Fruit fly (Drosophila melanogaster): ENCODE results near the gene alpha-Est7.

The alpha-Est7 gene

DNA sequence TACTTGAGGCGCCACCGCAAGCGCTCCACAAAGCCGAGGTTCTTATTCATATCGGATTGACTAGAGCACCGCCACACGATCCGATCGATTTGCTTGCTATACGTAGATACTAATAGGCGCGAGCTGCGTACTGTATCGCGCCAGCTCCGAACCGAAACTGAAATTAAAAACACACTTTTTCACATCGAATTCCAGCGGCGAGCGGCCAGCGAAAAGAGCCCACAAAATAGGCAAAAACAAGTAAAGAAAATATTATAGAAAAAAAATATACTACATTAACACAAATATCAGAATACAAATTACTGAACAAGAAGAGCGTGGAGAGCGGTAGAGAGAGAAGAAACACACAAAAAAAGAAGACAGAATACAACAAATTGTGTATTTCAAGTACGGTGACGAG is at the start of gene alpha-Est7:
Gene alpha-Est7 (minus strand): TSS at position 160 of the 400 bp plus-strand sequence.
- no peak for TF ChIP-seq CG8478 (optimal IDR thresholded peaks at IDR 0.05)
- TF ChIP-seq psq (optimal IDR thresholded peaks at IDR 0.05): no peak
- no peak for TF ChIP-seq usp (GFP tag; optimal IDR thresholded peaks at IDR 0.05)
- no peak for TF ChIP-seq EcR (GFP tag; optimal IDR thresholded peaks at IDR 0.05)
- TF ChIP-seq Dll (optimal IDR thresholded peaks at IDR 0.05): no peak
- TF ChIP-seq pan (optimal IDR thresholded peaks at IDR 0.05): no peak

DNA sequence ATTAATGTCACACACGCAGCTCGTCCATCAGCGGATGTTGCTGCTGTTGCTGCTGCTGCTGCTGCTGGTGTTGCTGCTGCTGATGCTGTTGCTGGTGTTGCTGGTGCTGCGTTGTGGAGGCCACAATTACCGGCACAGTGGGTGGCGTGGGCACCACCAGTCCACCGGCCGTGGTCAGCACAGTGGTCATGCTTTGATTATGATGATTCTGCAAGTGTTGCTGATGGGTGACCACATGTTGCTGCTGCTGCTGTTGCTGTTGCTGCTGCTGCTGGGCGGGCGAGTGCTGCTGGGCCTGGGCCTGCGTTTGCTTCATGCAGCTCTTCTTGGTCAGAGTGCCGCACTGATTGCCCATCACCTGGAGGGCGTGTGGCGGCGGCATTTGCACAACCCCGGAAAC is 48.7 kb upstream of the alpha-Est7 start:
- TF ChIP-seq CG8478 (optimal IDR thresholded peaks at IDR 0.05) (no peak), pan (optimal IDR thresholded peaks at IDR 0.05) (no peak), EcR (GFP tag; optimal IDR thresholded peaks at IDR 0.05) (no peak), Dll (optimal IDR thresholded peaks at IDR 0.05) (no peak), psq (optimal IDR thresholded peaks at IDR 0.05) (no peak), usp (GFP tag; optimal IDR thresholded peaks at IDR 0.05) (no peak)

DNA sequence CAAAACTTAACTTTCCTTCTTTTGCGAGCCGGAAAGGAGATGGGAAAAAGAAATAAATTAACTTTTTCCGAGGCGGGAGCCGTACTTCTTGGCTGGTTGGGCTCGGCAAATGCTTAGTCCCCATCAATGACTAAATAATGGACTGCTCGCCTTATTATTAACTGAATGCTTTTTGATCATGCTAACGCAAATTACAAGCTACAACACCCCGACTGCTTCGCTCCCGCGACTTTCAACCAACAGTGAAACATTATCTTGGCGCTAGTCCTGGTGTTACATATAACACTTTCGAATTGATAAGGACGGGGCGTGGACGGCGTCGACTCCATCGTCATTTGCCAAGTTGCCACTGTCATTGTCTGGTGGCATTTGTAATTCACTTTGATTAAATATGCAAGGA is 28.2 kb upstream of the alpha-Est7 start, which contains the start of gene CG45545:
Gene CG45545 (plus strand): TSS at position 301 of the 400 bp plus-strand sequence.
- TF ChIP-seq EcR (GFP tag; optimal IDR thresholded peaks at IDR 0.05): no peak
- no peak for TF ChIP-seq usp (GFP tag; optimal IDR thresholded peaks at IDR 0.05)
- no peak for TF ChIP-seq Dll (optimal IDR thresholded peaks at IDR 0.05)
- TF ChIP-seq pan (optimal IDR thresholded peaks at IDR 0.05): no peak
- TF ChIP-seq CG8478 (optimal IDR thresholded peaks at IDR 0.05): no peak
- no peak for TF ChIP-seq psq (optimal IDR thresholded peaks at IDR 0.05)

DNA sequence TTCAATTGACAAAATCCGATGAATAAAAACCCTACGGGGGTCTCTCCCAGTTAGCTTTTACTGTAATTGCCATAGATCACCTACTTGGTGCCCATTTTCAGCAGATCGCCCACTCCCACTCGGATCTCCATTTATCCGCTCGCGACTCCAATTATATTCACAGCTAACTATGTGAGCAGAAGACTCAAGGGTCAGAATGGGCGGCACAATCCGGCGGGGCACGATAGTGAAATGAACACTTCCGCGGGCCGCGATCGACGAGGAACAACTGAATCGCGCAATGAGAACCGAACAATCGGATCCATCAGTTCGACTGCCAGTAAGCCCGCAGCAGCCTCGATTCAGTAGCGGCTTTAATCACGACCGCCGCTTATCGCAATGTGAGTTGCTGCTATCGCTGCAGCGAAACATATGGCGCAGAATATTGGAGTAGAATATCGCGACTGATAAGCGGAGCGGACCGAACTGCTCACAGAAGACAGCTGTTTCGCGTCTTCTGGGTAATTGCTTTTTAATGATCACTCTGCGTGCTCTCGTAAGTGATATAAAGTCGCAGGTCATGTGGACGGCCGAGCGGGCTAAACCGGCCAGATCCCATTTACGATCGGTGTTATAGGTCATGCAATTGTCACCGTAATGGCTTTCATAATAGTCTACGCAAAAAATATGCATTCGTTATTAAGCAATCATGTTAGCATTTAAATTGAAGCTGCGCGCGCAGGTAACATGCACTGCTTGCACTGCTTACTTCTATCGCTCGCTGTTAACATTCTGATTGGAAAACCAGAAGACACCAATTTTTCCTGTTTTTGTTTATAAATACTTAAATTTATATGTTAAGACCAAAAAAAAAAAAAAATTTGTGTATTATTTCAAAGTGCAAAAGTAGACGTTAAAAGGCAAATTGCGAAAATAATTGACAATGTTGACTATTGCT is 25.5 kb upstream of the alpha-Est7 start, which contains the start of gene alpha-Est1:
Gene alpha-Est1 (minus strand): TSS at position 317 of the 937 bp plus-strand sequence.
- TF ChIP-seq usp (GFP tag; optimal IDR thresholded peaks at IDR 0.05) (no peak), Dll (optimal IDR thresholded peaks at IDR 0.05) (no peak), psq (optimal IDR thresholded peaks at IDR 0.05) (no peak), CG8478 (optimal IDR thresholded peaks at IDR 0.05) (no peak)

DNA sequence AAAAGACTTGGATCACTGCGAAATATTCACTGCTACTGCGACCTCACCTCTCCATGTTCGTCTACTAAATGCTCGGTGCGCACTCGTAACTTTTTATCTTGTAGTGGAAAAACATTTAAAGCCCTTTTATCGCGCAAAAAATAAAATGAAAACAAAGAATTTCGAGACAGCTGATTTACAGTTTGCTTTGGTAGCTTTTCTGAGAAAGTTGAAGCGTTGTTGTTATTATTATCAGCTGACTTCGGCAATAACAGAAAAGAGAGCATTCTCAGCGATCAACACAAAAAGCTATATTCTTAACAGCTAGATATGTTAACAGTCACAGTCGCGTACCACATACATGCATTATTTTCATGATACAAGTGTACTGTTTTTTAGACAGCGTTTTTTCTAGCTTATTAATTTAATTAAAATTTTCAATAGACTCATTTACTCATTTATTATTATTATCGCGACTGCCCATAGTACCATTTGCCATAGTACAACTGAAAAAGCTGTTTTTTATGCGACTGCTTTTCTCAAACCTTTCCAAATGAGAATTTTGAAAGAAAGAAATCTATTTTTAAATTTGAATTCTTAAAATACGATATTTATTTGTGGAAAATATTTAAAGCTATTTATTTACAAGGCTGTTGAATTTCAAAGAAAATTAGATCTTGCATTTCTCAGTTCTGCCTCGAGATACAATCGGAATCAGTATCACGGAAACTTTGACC is 17.8 kb upstream of the alpha-Est7 start, which contains the start of the genes alpha-Est3 and alpha-Est2:
Gene alpha-Est3 (minus strand): TSS at position 487 of the 716 bp plus-strand sequence.
Gene alpha-Est2 (plus strand): TSS at position 666 of the 716 bp plus-strand sequence.
- no peak for TF ChIP-seq usp (GFP tag; optimal IDR thresholded peaks at IDR 0.05)
- no peak for TF ChIP-seq EcR (GFP tag; optimal IDR thresholded peaks at IDR 0.05)
- no peak for TF ChIP-seq psq (optimal IDR thresholded peaks at IDR 0.05)
- TF ChIP-seq Dll (optimal IDR thresholded peaks at IDR 0.05): no peak

DNA sequence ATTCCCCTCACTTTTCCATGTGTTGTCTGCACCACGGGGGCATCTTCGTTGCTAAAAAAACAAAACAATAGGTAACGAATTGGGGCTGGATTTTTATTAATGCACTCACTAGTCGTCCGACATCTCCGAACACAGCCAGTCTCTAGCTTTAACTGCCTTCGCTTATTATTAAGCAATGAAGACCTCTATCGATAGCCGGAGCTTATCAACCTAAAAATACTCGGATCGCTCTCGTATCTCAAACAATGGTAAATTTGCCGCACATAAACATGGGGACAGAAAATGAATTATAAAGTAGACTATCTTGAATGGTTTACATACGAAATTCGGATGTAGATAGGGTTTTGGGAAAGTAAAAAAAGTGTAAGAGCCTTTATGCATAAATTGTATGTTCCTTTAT is 14.9 kb upstream of the alpha-Est7 start, which contains the start of gene alpha-Est4:
Gene alpha-Est4 (minus strand): TSS at position 181 of the 400 bp plus-strand sequence.
- TF ChIP-seq EcR (GFP tag; optimal IDR thresholded peaks at IDR 0.05): no peak
- TF ChIP-seq psq (optimal IDR thresholded peaks at IDR 0.05): no peak
- no peak for TF ChIP-seq pan (optimal IDR thresholded peaks at IDR 0.05)
- no peak for TF ChIP-seq Dll (optimal IDR thresholded peaks at IDR 0.05)
- no peak for TF ChIP-seq CG8478 (optimal IDR thresholded peaks at IDR 0.05)
- no peak for TF ChIP-seq usp (GFP tag; optimal IDR thresholded peaks at IDR 0.05)

DNA sequence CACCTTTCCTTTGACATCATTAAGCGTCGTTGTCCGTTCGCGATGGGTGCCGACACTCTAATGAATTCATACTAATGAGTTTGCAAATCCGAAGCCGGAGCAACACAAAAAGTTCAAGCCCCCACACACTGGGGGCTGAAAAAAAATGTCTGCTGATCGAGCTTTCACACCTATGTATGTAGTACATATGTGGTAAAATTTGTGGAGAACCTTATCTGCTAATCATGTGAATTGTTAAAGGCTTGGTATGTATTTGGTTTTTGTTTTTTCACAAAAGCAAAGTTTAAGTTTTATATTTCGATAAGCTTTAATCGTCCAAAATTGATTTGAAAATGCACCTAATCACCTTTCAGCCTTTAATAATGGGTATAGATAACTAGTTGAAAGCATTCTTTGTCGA is 12.7 kb upstream of the alpha-Est7 start, which contains the start of gene alpha-Est5:
Gene alpha-Est5 (minus strand): TSS at position 110 of the 400 bp plus-strand sequence.
- TF ChIP-seq pan (optimal IDR thresholded peaks at IDR 0.05) (no peak), CG8478 (optimal IDR thresholded peaks at IDR 0.05) (no peak), EcR (GFP tag; optimal IDR thresholded peaks at IDR 0.05) (no peak), Dll (optimal IDR thresholded peaks at IDR 0.05) (no peak), psq (optimal IDR thresholded peaks at IDR 0.05) (no peak), usp (GFP tag; optimal IDR thresholded peaks at IDR 0.05) (no peak)

DNA sequence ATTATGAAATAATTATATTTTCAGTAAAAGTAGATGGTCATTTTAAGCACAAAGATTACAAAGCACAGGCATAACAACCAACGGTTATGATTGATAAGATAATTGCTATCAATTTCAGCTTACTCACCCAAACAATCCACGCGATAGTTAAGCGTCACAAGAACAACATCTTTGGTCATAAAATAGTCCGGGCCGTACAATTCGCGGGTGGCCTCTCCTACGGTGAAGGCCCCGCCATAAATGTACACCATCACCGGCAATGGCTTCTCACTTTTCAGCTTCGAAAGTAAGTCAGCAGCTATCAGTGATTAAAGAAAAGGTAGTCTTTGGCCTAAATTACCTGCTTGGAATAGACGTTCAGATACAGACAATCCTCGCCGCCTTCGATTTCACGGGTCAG is 12.1 kb upstream of the alpha-Est7 start:
- TF ChIP-seq psq (optimal IDR thresholded peaks at IDR 0.05): no peak
- TF ChIP-seq Dll (optimal IDR thresholded peaks at IDR 0.05): no peak
- no peak for TF ChIP-seq pan (optimal IDR thresholded peaks at IDR 0.05)
- TF ChIP-seq usp (GFP tag; optimal IDR thresholded peaks at IDR 0.05): no peak
- no peak for TF ChIP-seq CG8478 (optimal IDR thresholded peaks at IDR 0.05)
- no peak for TF ChIP-seq EcR (GFP tag; optimal IDR thresholded peaks at IDR 0.05)

DNA sequence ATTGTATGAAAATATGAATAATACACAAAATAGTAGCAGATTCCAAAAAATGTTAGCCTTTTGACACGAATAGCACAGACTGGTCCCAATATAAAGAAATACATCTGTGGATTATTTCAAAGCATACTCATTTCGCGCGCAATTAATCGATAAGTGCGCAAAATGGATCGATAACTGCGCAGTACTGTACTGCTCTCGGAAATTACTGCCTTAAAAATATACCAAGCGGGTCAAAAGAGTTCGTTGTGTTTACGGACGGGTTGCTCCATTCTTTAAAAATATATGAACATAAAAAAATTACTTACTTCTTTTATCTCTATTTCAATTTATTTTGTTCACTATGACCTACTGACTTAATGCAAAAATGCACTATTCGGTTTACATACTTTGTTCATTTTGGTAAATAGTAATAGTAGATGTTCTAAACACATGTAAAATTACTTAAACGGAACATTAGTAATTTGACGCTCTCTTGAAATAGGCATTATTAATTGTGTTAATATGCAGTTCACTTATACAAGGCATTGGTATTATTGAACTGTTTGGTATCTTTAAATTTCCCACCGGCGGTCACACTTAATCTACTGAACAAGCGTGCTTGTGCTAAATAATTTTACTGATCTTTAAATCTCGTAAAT is 6.8 kb upstream of the alpha-Est7 start, which contains the start of the genes Rtnl2 and alphaTub84D:
Gene Rtnl2 (minus strand): TSS at position 58 of the 638 bp plus-strand sequence.
Gene alphaTub84D (plus strand): TSS at position 570 of the 638 bp plus-strand sequence.
- TF ChIP-seq Dll (optimal IDR thresholded peaks at IDR 0.05) (no peak), pan (optimal IDR thresholded peaks at IDR 0.05) (no peak), EcR (GFP tag; optimal IDR thresholded peaks at IDR 0.05) (no peak), usp (GFP tag; optimal IDR thresholded peaks at IDR 0.05) (no peak)

DNA sequence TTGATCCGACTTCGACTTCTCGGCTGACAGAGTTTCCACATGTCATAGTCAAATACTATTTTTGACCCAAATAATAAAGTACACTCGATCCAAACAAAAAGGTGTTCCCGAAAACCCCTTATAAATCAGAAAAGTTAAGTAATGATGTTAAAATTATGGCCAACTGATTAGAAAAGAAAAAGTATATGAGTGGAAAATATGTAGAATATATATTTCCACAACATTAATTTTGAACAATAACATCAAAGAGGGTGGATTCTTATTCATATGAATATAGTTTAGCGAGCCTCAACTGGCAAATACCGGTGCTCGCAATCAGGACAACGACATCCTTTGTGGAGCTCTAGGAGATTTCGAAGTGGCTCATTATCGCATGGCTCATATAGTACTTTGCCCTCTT is 5.1 kb upstream of the alpha-Est7 start, which contains the start of gene alpha-Est6:
Gene alpha-Est6 (minus strand): TSS at position 101 of the 400 bp plus-strand sequence.
- TF ChIP-seq psq (optimal IDR thresholded peaks at IDR 0.05): no peak
- TF ChIP-seq usp (GFP tag; optimal IDR thresholded peaks at IDR 0.05): no peak
- no peak for TF ChIP-seq Dll (optimal IDR thresholded peaks at IDR 0.05)
- TF ChIP-seq CG8478 (optimal IDR thresholded peaks at IDR 0.05): no peak
- no peak for TF ChIP-seq pan (optimal IDR thresholded peaks at IDR 0.05)
- TF ChIP-seq EcR (GFP tag; optimal IDR thresholded peaks at IDR 0.05): no peak

DNA sequence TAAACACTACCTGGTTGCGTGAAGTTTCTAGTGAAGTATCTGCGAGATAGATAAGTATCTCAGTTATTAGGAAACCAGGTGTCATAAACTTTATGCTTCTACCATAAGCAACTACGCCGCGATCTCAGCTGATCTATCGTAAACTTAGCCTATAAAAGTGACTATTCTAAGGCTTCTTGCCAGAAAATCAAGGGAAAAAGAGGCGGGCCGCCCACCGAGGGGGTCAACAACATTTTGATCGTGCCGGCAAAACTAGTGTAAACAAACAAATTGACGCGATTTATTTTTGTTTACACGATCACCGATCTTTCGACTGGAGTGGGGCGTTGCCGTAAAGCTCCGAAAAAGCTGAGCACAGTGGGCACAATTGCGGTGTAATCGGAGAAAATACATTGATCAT is 607 bp upstream of the alpha-Est7 start:
- TF ChIP-seq usp (GFP tag; optimal IDR thresholded peaks at IDR 0.05) (no peak), psq (optimal IDR thresholded peaks at IDR 0.05) (no peak), CG8478 (optimal IDR thresholded peaks at IDR 0.05) (no peak), Dll (optimal IDR thresholded peaks at IDR 0.05) (no peak), pan (optimal IDR thresholded peaks at IDR 0.05) (no peak), EcR (GFP tag; optimal IDR thresholded peaks at IDR 0.05) (no peak)
